Worm (Caenorhabditis elegans): ENCODE results near the gene gtf-2H5.

DNA sequence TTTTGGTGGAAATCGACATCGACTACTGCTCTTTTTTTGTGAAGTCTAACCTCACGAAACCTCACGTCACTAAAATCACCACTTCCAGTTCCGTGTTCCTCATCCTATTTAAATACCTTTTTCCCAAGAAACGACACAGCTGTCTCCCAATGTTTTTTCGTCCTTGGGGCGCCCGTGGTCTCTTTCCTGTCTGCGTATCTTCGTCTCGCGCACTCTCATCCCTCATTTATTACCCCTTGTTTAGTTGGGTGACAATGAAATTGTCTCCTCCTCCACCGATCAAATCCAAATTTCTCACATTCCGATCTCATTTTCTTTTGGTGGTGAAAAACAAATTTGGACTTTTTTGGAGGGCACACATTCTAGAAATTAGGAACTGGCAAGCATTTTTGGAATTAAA lies 12.6 kb downstream of the gtf-2H5 start:
- TF ChIP-seq unc-62 (GFP tag; optimal IDR thresholded peaks at IDR 0.05) (no peak), ztf-11 (tag; optimal IDR thresholded peaks at IDR 0.05) (no peak), mep-1 (tag; optimal IDR thresholded peaks at IDR 0.05) (no peak), sem-2 (GFP tag; optimal IDR thresholded peaks at IDR 0.05) (no peak), nhr-76 (tag; optimal IDR thresholded peaks at IDR 0.05) (no peak), ces-1 (GFP tag; optimal IDR thresholded peaks at IDR 0.05) (no peak), nhr-12 (tag; optimal IDR thresholded peaks at IDR 0.05) (no peak), snpc-4 (tag; optimal IDR thresholded peaks at IDR 0.05) (no peak)
